Worm (Caenorhabditis elegans) whole organism, young adult: ENCODE measurements around the gene C55B6.7.

ENCODE experiments used
- lag-1 ChIP-seq: fragments of 200-800 bp; sonication (Bioruptor generic); IDR thresholded peaks from 2 replicates; pipeline ENCODE4 v1.3.6; 2022; ENCODE audit warnings: missing genetic modification reagents, missing genetic modification characterization, missing compliant biosample characterization
- nfya-1 ChIP-seq: sonication (generic microtip); optimal IDR thresholded peaks from 2 replicates; lab custom pipeline; 2017; ENCODE audit warnings: antibody characterized with exemption, missing compliant biosample characterization, missing genetic modification characterization, borderline replicate concordance; ENCODE audit not compliant: insufficient read depth
- sptf-2 ChIP-seq: fragments of 200-800 bp; sonication (Bioruptor generic); optimal IDR thresholded peaks from 2 replicates; lab custom pipeline; 2018; ENCODE audit warnings: mild to moderate bottlenecking, missing genetic modification characterization, missing compliant biosample characterization

ce11 chrX:7200475-7200874, 8.7 kb upstream of the C55B6.7 start:
- TF ChIP-seq nfya-1 (tag; lab: Kevin White, UChicago) (no peak), sptf-2 (GFP tag; lab: Kevin White, UChicago) (no peak), lag-1 (GFP tag; lab: Robert Waterston, UW) (no peak)
